Fruit fly (Drosophila melanogaster): ENCODE measurements around the gene Atg1.
A peak's percentile ranks its signal among the peaks of the same experiment; 100 is the strongest.

DNA sequence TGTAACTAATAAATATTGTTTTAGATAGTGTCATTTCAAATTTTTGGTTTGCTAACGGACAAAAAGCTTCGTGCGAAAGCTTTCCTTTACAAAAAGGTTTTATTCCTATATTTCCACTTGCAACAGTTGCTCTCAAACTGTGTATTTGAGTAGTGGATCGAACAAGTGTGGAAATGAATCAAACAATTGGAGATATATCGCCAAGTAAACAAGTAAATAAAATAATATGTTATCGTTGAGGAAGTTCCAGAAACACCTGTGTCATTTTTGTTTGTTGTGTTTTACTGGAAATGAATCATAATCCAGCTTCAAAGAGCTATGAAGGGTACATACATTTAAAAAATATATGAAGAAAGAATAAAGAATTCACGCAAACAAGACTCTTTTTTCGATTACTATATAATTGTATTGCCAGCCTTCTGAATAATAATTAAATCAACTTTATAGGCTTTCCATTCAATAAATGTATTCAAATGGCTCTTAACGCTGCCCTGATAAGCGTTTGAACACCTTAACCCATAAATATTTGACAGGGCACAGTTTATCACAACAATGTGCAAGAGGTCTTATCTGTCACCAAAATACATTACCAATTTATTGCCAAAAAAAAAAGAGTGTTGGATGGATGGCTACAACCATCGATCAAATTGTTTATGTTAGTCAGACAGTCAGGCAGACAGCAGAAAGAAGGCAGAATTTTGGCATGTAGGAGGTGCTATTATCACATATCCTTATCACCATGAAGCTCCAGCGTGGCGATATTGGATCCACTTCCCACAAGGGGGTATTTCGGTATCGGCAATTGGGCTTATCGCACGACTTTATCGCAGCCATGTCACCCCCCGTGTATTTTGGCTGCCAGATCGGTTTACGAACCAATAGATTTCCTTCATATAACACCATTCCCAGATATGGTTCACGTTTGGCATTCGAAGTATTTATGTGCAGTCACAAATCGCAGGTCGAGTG lies 30.9 kb upstream of the Atg1 start:
- TF ChIP-seq Mio (GFP tag; optimal IDR thresholded peaks at IDR 0.05) (no peak), Hnf4 (GFP tag; optimal IDR thresholded peaks at IDR 0.05) (no peak), sv (GFP tag; optimal IDR thresholded peaks at IDR 0.05) (no peak), Rel (GFP tag; optimal IDR thresholded peaks at IDR 0.05) (no peak), Rel (tag; optimal IDR thresholded peaks at IDR 0.05) (peak; percentile 28), psq (GFP tag; optimal IDR thresholded peaks at IDR 0.05) (no peak), sage (GFP tag; optimal IDR thresholded peaks at IDR 0.05) (no peak), usp (GFP tag; optimal IDR thresholded peaks at IDR 0.05) (no peak), Myc (optimal IDR thresholded peaks at IDR 0.05) (peak; percentile 67), dmrt93B (GFP tag; optimal IDR thresholded peaks at IDR 0.05) (no peak), Hr78 (GFP tag; optimal IDR thresholded peaks at IDR 0.05) (no peak), h (GFP tag; optimal IDR thresholded peaks at IDR 0.05) (no peak), Vsx2 (GFP tag; optimal IDR thresholded peaks at IDR 0.05; ENCODE audit: partially characterized antibody) (no peak), br (GFP tag; optimal IDR thresholded peaks at IDR 0.05) (no peak), Sp1 (GFP tag; optimal IDR thresholded peaks at IDR 0.05) (no peak)
